Worm (Caenorhabditis elegans) whole organism, young adult: Measurements from ENCODE around the gene F36H5.14.

ENCODE experiments used
- akir-1 ChIP-seq: fragments of 200-800 bp; sonication (Bioruptor generic); optimal IDR thresholded peaks from 2 replicates; lab custom pipeline; 2018; ENCODE audit warnings: mild to moderate bottlenecking, missing genetic modification characterization, moderate library complexity, missing compliant biosample characterization
- aptf-2 ChIP-seq: fragments of 200-800 bp; sonication (Bioruptor generic); conservative IDR thresholded peaks from 2 replicates; pipeline ENCODE4 v1.3.6; 2022; ENCODE audit warnings: missing genetic modification reagents, missing genetic modification characterization, missing compliant biosample characterization
- attf-5 ChIP-seq: fragments of 200-800 bp; sonication (Bioruptor generic); optimal IDR thresholded peaks from 2 replicates; lab custom pipeline; 2018; ENCODE audit warnings: mild to moderate bottlenecking, missing genetic modification characterization, missing compliant biosample characterization
- ceh-58 ChIP-seq: fragments of 200-800 bp; sonication (Bioruptor generic); IDR thresholded peaks from 2 replicates; pipeline ENCODE4 v1.3.6; 2022; ENCODE audit warnings: missing genetic modification characterization, missing compliant biosample characterization
- lin-40 ChIP-seq: sonication (generic microtip); optimal IDR thresholded peaks from 2 replicates; lab custom pipeline; 2016; ENCODE audit warnings: missing genetic modification characterization, mild to moderate bottlenecking, missing compliant biosample characterization, missing genotype, missing genetic modification reagents
- sdz-38 ChIP-seq: sonication (generic microtip); optimal IDR thresholded peaks from 2 replicates; lab custom pipeline; 2016; ENCODE audit warnings: missing genotype, missing genetic modification characterization, missing compliant biosample characterization

DNA sequence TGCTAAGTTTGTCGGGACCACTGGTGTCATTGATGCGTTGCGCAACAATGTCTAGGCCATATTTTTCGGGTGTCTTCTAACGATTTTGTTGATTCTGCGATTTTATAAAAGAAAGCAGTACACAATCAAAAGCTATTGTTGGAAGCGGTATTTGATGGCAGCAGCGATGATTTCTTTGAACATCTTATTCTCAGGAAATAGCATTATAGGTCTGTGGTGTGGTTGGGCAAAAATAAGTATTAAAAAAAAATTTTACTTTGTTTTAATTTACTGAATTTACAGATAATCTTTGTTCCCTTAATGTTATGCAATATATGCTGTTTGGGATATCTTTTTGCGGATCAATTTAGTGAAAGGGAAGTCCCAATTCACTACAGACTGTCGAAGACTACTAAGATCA lies 18.3 kb upstream of the F36H5.14 start, which contains the start of gene F36H5.10:
- TF ChIP-seq lin-40 (no peak), ceh-58 (no peak), aptf-2 (no peak), akir-1 (GFP tag; lab: Kevin White, UChicago) (no peak), attf-5 (GFP tag; lab: Kevin White, UChicago) (no peak), sdz-38 (tag; lab: Kevin White, UChicago) (no peak)
